Worm (Caenorhabditis elegans) whole organism, L4 larva: ENCODE measurements around the gene ZK185.1.
A peak's percentile ranks its signal among the peaks of the same experiment; 100 is the strongest.

Experiments used
- F10B5.3 ChIP-seq: sonication (generic microtip); optimal IDR thresholded peaks from 2 replicates; lab custom pipeline; 2016; ENCODE audit warnings: mild to moderate bottlenecking, missing genetic modification characterization, missing compliant biosample characterization
- F37D6.2 ChIP-seq: sonication (generic microtip); optimal IDR thresholded peaks from 2 replicates; lab custom pipeline; 2016; ENCODE audit warnings: mild to moderate bottlenecking, missing genetic modification characterization, missing compliant biosample characterization
- F49E8.2 ChIP-seq: sonication (generic microtip); optimal IDR thresholded peaks from 2 replicates; lab custom pipeline; 2016; ENCODE audit warnings: missing compliant biosample characterization, mild to moderate bottlenecking, missing genetic modification characterization, borderline replicate concordance
- T26A8.4 ChIP-seq: fragments of 200-800 bp; sonication (Bioruptor generic); IDR thresholded peaks from 2 replicates; pipeline ENCODE4 v1.3.6; 2022; ENCODE audit warnings: missing genetic modification characterization, missing compliant biosample characterization
- Y48G9A.11 ChIP-seq: fragments of 200-800 bp; sonication (Bioruptor generic); IDR thresholded peaks from 2 replicates; pipeline ENCODE4 v1.3.6; 2022; ENCODE audit warnings: missing genetic modification reagents, missing genetic modification characterization, missing compliant biosample characterization
- Y5F2A.4 ChIP-seq: fragments of 200-800 bp; sonication (Bioruptor generic); optimal IDR thresholded peaks from 2 replicates; lab custom pipeline; 2018; ENCODE audit warnings: mild to moderate bottlenecking, missing genetic modification characterization, missing compliant biosample characterization
- ama-1 ChIP-seq: fragments of 150-350 bp; optimal IDR thresholded peaks from 2 replicates; lab custom pipeline; 2014; ENCODE audit warnings: inconsistent platforms, mixed read lengths
- arid-1 ChIP-seq: fragments of 200-800 bp; sonication (Bioruptor generic); conservative IDR thresholded peaks from 2 replicates; pipeline ENCODE4 v1.3.6; 2022; ENCODE audit warnings: missing genetic modification reagents, missing genetic modification characterization, missing compliant biosample characterization
- ceh-20 ChIP-seq: fragments of 200-800 bp; sonication (Bioruptor generic); IDR thresholded peaks from 2 replicates; pipeline ENCODE4 v1.3.6; 2022; ENCODE audit warnings: missing genetic modification reagents, missing genetic modification characterization, missing compliant biosample characterization
- ceh-28 ChIP-seq: fragments of 150-350 bp; optimal IDR thresholded peaks from 2 replicates; lab custom pipeline; 2014; ENCODE audit warnings: missing biosample characterization, missing genetic modification reagents, missing genetic modification characterization
- ceh-32 ChIP-seq: sonication (generic microtip); optimal IDR thresholded peaks from 2 replicates; lab custom pipeline; 2016; ENCODE audit warnings: mild to moderate bottlenecking, missing genetic modification characterization, missing compliant biosample characterization; ENCODE audit not compliant: poor library complexity
- ceh-44 ChIP-seq: fragments of 200-800 bp; sonication (Bioruptor generic); IDR thresholded peaks from 2 replicates; pipeline ENCODE4 v1.3.6; 2022; ENCODE audit warnings: missing genetic modification reagents, missing genetic modification characterization, missing compliant biosample characterization
- ceh-82 ChIP-seq: sonication (generic microtip); optimal IDR thresholded peaks from 2 replicates; lab custom pipeline; 2017; ENCODE audit warnings: missing biosample characterization, missing genetic modification characterization
- daf-16 ChIP-seq, 3 experiments: sonication (generic microtip); optimal IDR thresholded peaks; 2 replicates each; lab custom pipeline; 2016 to 2017; ENCODE audit warnings: missing genetic modification characterization in 3 of 3, missing genetic modification reagents in 3 of 3, mild to moderate bottlenecking in 2 of 3, missing compliant biosample characterization in 2 of 3, missing biosample characterization in 1 of 3, moderate library complexity in 1 of 3
- daf-8 ChIP-seq: fragments of 200-800 bp; sonication (Bioruptor generic); IDR thresholded peaks from 2 replicates; pipeline ENCODE4 v1.3.6; 2022; ENCODE audit warnings: missing genetic modification characterization, missing compliant biosample characterization
- dmd-8 ChIP-seq: fragments of 200-800 bp; sonication (Bioruptor generic); IDR thresholded peaks from 2 replicates; pipeline ENCODE4 v1.3.6; 2022; ENCODE audit warnings: missing genetic modification characterization, missing compliant biosample characterization
- dmd-9 ChIP-seq: fragments of 200-800 bp; sonication (Bioruptor generic); IDR thresholded peaks from 2 replicates; pipeline ENCODE4 v1.3.6; 2022; ENCODE audit warnings: missing genetic modification reagents, missing genetic modification characterization, missing compliant biosample characterization
- egl-27 ChIP-seq: sonication (generic microtip); optimal IDR thresholded peaks from 3 replicates; lab custom pipeline; 2017; ENCODE audit warnings: missing biosample characterization, missing genetic modification reagents, missing genetic modification characterization
- egl-43 ChIP-seq: fragments of 200-800 bp; sonication (Bioruptor generic); IDR thresholded peaks from 2 replicates; pipeline ENCODE4 v1.3.6; 2022; ENCODE audit warnings: missing genetic modification reagents, missing genetic modification characterization, missing compliant biosample characterization
- hlh-11 ChIP-seq: fragments of 200-800 bp; sonication (Bioruptor generic); optimal IDR thresholded peaks from 2 replicates; lab custom pipeline; 2018; ENCODE audit warnings: mild to moderate bottlenecking, missing genetic modification characterization, missing compliant biosample characterization
- hmg-1.1 ChIP-seq: fragments of 200-800 bp; sonication (Bioruptor generic); IDR thresholded peaks from 2 replicates; pipeline ENCODE4 v1.3.6; 2022; ENCODE audit warnings: missing genetic modification reagents, missing genetic modification characterization, missing compliant biosample characterization
- lim-7 ChIP-seq: fragments of 200-800 bp; sonication (Bioruptor generic); IDR thresholded peaks from 2 replicates; pipeline ENCODE4 v1.3.6; 2022; ENCODE audit warnings: missing genetic modification characterization, missing compliant biosample characterization
- lin-1 ChIP-seq: fragments of 200-800 bp; sonication (Bioruptor generic); IDR thresholded peaks from 2 replicates; pipeline ENCODE4 v1.3.6; 2022; ENCODE audit warnings: missing genetic modification reagents, missing genetic modification characterization, missing compliant biosample characterization
- lin-13 ChIP-seq: fragments of 150-350 bp; optimal IDR thresholded peaks from 2 replicates; lab custom pipeline; 2014; ENCODE audit warnings: missing biosample characterization, missing genetic modification reagents, missing genetic modification characterization
- lin-38 ChIP-seq: fragments of 200-800 bp; sonication (Bioruptor generic); IDR thresholded peaks from 2 replicates; pipeline ENCODE4 v1.3.6; 2022; ENCODE audit warnings: missing genetic modification reagents, missing genetic modification characterization, missing compliant biosample characterization
- lin-39 ChIP-seq: fragments of 150-350 bp; optimal IDR thresholded peaks from 2 replicates; lab custom pipeline; 2014; ENCODE audit warnings: missing biosample characterization, missing genetic modification reagents, missing genetic modification characterization
- madf-5 ChIP-seq, 2 experiments: fragments of 200-800 bp; sonication (Bioruptor generic); IDR thresholded peaks; 2 replicates each; pipeline ENCODE4 v1.3.6; 2022; ENCODE audit warnings: missing compliant biosample characterization in 2 of 2, missing genetic modification characterization in 2 of 2
- mes-2 ChIP-seq: sonication (generic microtip); optimal IDR thresholded peaks from 2 replicates; lab custom pipeline; 2016; ENCODE audit warnings: missing genotype, mild to moderate bottlenecking, missing genetic modification characterization, missing compliant biosample characterization; ENCODE audit not compliant: poor library complexity, severe bottlenecking
- mxl-3 ChIP-seq: fragments of 200-800 bp; sonication (Bioruptor generic); optimal IDR thresholded peaks from 2 replicates; lab custom pipeline; 2018; ENCODE audit warnings: mild to moderate bottlenecking, missing genetic modification characterization, missing compliant biosample characterization
- nhr-25 ChIP-seq: sonication (generic microtip); optimal IDR thresholded peaks from 2 replicates; lab custom pipeline; 2017; ENCODE audit warnings: missing genetic modification characterization, mild to moderate bottlenecking, missing compliant biosample characterization, antibody characterized with exemption, moderate library complexity, borderline replicate concordance; ENCODE audit not compliant: insufficient read depth
- nhr-28 ChIP-seq: fragments of 150-350 bp; optimal IDR thresholded peaks from 2 replicates; lab custom pipeline; 2014; ENCODE audit warnings: missing biosample characterization, missing genetic modification characterization
- nhr-41 ChIP-seq: fragments of 200-800 bp; sonication (Bioruptor generic); IDR thresholded peaks from 2 replicates; pipeline ENCODE4 v1.3.6; 2022; ENCODE audit warnings: missing genetic modification reagents, missing genetic modification characterization, missing compliant biosample characterization
- nhr-42 ChIP-seq: fragments of 200-800 bp; sonication (Bioruptor generic); IDR thresholded peaks from 2 replicates; pipeline ENCODE4 v1.3.6; 2022; ENCODE audit warnings: missing genetic modification characterization, missing compliant biosample characterization
- nhr-48 ChIP-seq: sonication (generic microtip); optimal IDR thresholded peaks from 2 replicates; lab custom pipeline; 2016; ENCODE audit warnings: mild to moderate bottlenecking, missing genetic modification characterization, missing compliant biosample characterization
- nhr-76 ChIP-seq: fragments of 150-350 bp; optimal IDR thresholded peaks from 2 replicates; lab custom pipeline; 2014; ENCODE audit warnings: missing biosample characterization, missing genetic modification characterization
- nhr-77 ChIP-seq: fragments of 150-350 bp; optimal IDR thresholded peaks from 2 replicates; lab custom pipeline; 2014; ENCODE audit warnings: missing biosample characterization, missing genetic modification characterization
- pqm-1 ChIP-seq: sonication (generic microtip); optimal IDR thresholded peaks from 2 replicates; lab custom pipeline; 2017; ENCODE audit warnings: missing biosample characterization, missing genetic modification characterization
- set-16 ChIP-seq: fragments of 200-800 bp; sonication (Bioruptor generic); IDR thresholded peaks from 2 replicates; pipeline ENCODE4 v1.3.6; 2022; ENCODE audit warnings: missing genetic modification reagents, missing genetic modification characterization, missing compliant biosample characterization
- unc-130 ChIP-seq: sonication (generic microtip); optimal IDR thresholded peaks from 2 replicates; lab custom pipeline; 2016; ENCODE audit warnings: missing genetic modification reagents, missing genetic modification characterization, missing compliant biosample characterization
- vab-7 ChIP-seq: fragments of 200-800 bp; sonication (Bioruptor generic); IDR thresholded peaks from 2 replicates; pipeline ENCODE4 v1.3.6; 2022; ENCODE audit warnings: missing genetic modification reagents, missing genetic modification characterization, missing compliant biosample characterization
- zip-11 ChIP-seq: fragments of 200-800 bp; sonication (Bioruptor generic); IDR thresholded peaks from 2 replicates; pipeline ENCODE4 v1.3.6; 2022; ENCODE audit warnings: missing genetic modification characterization, missing compliant biosample characterization
- ztf-11 ChIP-seq: fragments of 150-350 bp; optimal IDR thresholded peaks from 2 replicates; lab custom pipeline; 2014; ENCODE audit warnings: missing biosample characterization, missing genetic modification characterization
- ztf-7 ChIP-seq: fragments of 150-350 bp; optimal IDR thresholded peaks from 2 replicates; lab custom pipeline; 2014; ENCODE audit warnings: missing biosample characterization, missing genetic modification characterization

ZK185.1 gene

ce11 chrIV:4523461-4523860 is 24.9 kb upstream of the ZK185.1 start:
- TF ChIP-seq egl-43 (GFP tag; lab: Robert Waterston, UW), result 0 out of 2 replicates have a peak, but pooled peaks have one; percentile 11
- TF ChIP-seq daf-8 (GFP tag; lab: Robert Waterston, UW), result no peak
- no peak for TF ChIP-seq lin-39
- no peak for TF ChIP-seq ceh-32 (tag; lab: Kevin White, UChicago)
- TF ChIP-seq Y5F2A.4, result no peak
- no peak for TF ChIP-seq F10B5.3 (tag; lab: Kevin White, UChicago)
- no peak for TF ChIP-seq nhr-42
- no peak for TF ChIP-seq lin-38 (GFP tag; lab: Robert Waterston, UW)
- no peak for TF ChIP-seq ceh-82 (tag; lab: Kevin White, UChicago)
- TF ChIP-seq T26A8.4 (GFP tag; lab: Robert Waterston, UW), result peak; percentile 47; the same call in 1 of the 2 replicates
- no peak for TF ChIP-seq mes-2 (tag; lab: Kevin White, UChicago)
- TF ChIP-seq lim-7 (GFP tag; lab: Robert Waterston, UW), result no peak
- TF ChIP-seq F49E8.2 (tag; lab: Kevin White, UChicago), result no peak
- peak; percentile 68 for TF ChIP-seq set-16 (GFP tag; lab: Robert Waterston, UW)
- no peak for TF ChIP-seq arid-1 (GFP tag; lab: Robert Waterston, UW)
- no peak for TF ChIP-seq nhr-41 (GFP tag; lab: Robert Waterston, UW)
- no peak for TF ChIP-seq lin-13 (GFP tag; lab: Kevin White, UChicago)
- TF ChIP-seq zip-11, result no peak
- TF ChIP-seq nhr-76 (tag; lab: Kevin White, UChicago), result no peak
- no peak for TF ChIP-seq ztf-11
- TF ChIP-seq, all 104 proteins: peak for 3

- peak; percentile 29 for TF ChIP-seq hlh-11
- no peak for TF ChIP-seq dmd-9 (GFP tag; lab: Robert Waterston, UW)
- TF ChIP-seq ceh-44 (GFP tag; lab: Robert Waterston, UW), result no peak
- TF ChIP-seq set-16 (GFP tag; lab: Robert Waterston, UW), result peak; percentile 13; the same call in 1 of the 2 replicates
- no peak for TF ChIP-seq unc-130 (GFP tag; lab: Kevin White, UChicago)
- TF ChIP-seq nhr-48 (tag; lab: Kevin White, UChicago), result no peak
- no peak for TF ChIP-seq ama-1 (lab: Kevin White, UChicago)
- TF ChIP-seq mxl-3 (GFP tag; lab: Kevin White, UChicago), result peak; percentile 20
- TF ChIP-seq Y48G9A.11, result no peak
- no peak for TF ChIP-seq daf-16 (GFP tag; optimal IDR thresholded peaks at IDR 0.05; lab: Kevin White, UChicago)
- no peak for TF ChIP-seq daf-16 (tag; optimal IDR thresholded peaks at IDR 0.05; lab: Kevin White, UChicago)
- 0 out of 2 replicates have a peak, but pooled peaks have one; percentile 24 for TF ChIP-seq hmg-1.1 (GFP tag; lab: Robert Waterston, UW)
- no peak for TF ChIP-seq lin-1
- TF ChIP-seq ceh-32 (tag; lab: Kevin White, UChicago), result no peak
- TF ChIP-seq pqm-1 (tag; lab: Kevin White, UChicago), result no peak
These were observed 23.4 kb upstream of the ZK185.1 start, which contains the start of gene ZK180.6 for ce11 chrIV:4524943-4525342. TSS of gene ZK180.6 (minus strand) at chrIV:4525043.

- no peak for TF ChIP-seq ceh-32 (tag; lab: Kevin White, UChicago)
- no peak for TF ChIP-seq ceh-28 (tag; lab: Kevin White, UChicago)
- TF ChIP-seq ceh-20, result no peak
- TF ChIP-seq madf-5 (GFP tag; IDR thresholded peaks at IDR 0.05; lab: Robert Waterston, UW), result no peak
- no peak for TF ChIP-seq ztf-7 (tag; lab: Kevin White, UChicago)
- TF ChIP-seq egl-43 (GFP tag; lab: Robert Waterston, UW), result no peak
- peak; percentile 31 for TF ChIP-seq nhr-28 (tag; lab: Kevin White, UChicago)
- TF ChIP-seq nhr-25 (tag; lab: Kevin White, UChicago), result no peak
- no peak for TF ChIP-seq nhr-76 (tag; lab: Kevin White, UChicago)
- no peak for TF ChIP-seq F37D6.2 (tag; lab: Kevin White, UChicago)
- TF ChIP-seq nhr-77 (tag; lab: Kevin White, UChicago), result no peak
- no peak for TF ChIP-seq dmd-8 (GFP tag; lab: Robert Waterston, UW)
- TF ChIP-seq nhr-41 (GFP tag; lab: Robert Waterston, UW), result no peak
- peak; percentile 31 for TF ChIP-seq hlh-11
- no peak for TF ChIP-seq egl-27 (tag; lab: Kevin White, UChicago)
- TF ChIP-seq dmd-9 (GFP tag; lab: Robert Waterston, UW), result no peak
- TF ChIP-seq vab-7 (GFP tag; lab: Robert Waterston, UW), result no peak
- peak; percentile 36 for TF ChIP-seq mxl-3 (GFP tag; lab: Kevin White, UChicago)
These were observed 22.3 kb upstream of the ZK185.1 start for ce11 chrIV:4526028-4526427.
